Worm (Caenorhabditis elegans) whole organism, L4 larva: ENCODE measurements around the gene F40G9.6.

Experiments
- F26F4.8 ChIP-seq: fragments of 200-800 bp; sonication (Bioruptor generic); conservative IDR thresholded peaks from 2 replicates; pipeline ENCODE4 v1.3.6; 2022; ENCODE audit warnings: missing genetic modification characterization, missing compliant biosample characterization
- ZK337.2 ChIP-seq: fragments of 200-800 bp; sonication (Bioruptor generic); IDR thresholded peaks from 2 replicates; pipeline ENCODE4 v1.3.6; 2022; ENCODE audit warnings: missing genetic modification reagents, missing genetic modification characterization, missing compliant biosample characterization
- aha-1 ChIP-seq: fragments of 150-350 bp; peaks from one replicate; lab custom pipeline; 2014; ENCODE audit warnings: missing biosample characterization, missing genetic modification characterization
- ceh-28 ChIP-seq: fragments of 150-350 bp; optimal IDR thresholded peaks from 2 replicates; lab custom pipeline; 2014; ENCODE audit warnings: missing biosample characterization, missing genetic modification reagents, missing genetic modification characterization
- daf-12 ChIP-seq: fragments of 150-350 bp; optimal IDR thresholded peaks from 2 replicates; lab custom pipeline; 2014; ENCODE audit warnings: missing biosample characterization, missing genetic modification reagents, missing genetic modification characterization
- daf-8 ChIP-seq: fragments of 200-800 bp; sonication (Bioruptor generic); IDR thresholded peaks from 2 replicates; pipeline ENCODE4 v1.3.6; 2022; ENCODE audit warnings: missing genetic modification characterization, missing compliant biosample characterization
- dmd-8 ChIP-seq: fragments of 200-800 bp; sonication (Bioruptor generic); IDR thresholded peaks from 2 replicates; pipeline ENCODE4 v1.3.6; 2022; ENCODE audit warnings: missing genetic modification characterization, missing compliant biosample characterization
- dmd-9 ChIP-seq: fragments of 200-800 bp; sonication (Bioruptor generic); IDR thresholded peaks from 2 replicates; pipeline ENCODE4 v1.3.6; 2022; ENCODE audit warnings: missing genetic modification reagents, missing genetic modification characterization, missing compliant biosample characterization
- hif-1 ChIP-seq, 2 experiments: sonication (generic microtip); optimal IDR thresholded peaks; 2 replicates each; lab custom pipeline; 2016 to 2017; ENCODE audit warnings: missing compliant biosample characterization in 2 of 2, missing genetic modification characterization in 2 of 2, missing genetic modification reagents in 2 of 2, missing genotype in 2 of 2, mild to moderate bottlenecking in 1 of 2
- hlh-11 ChIP-seq: fragments of 200-800 bp; sonication (Bioruptor generic); optimal IDR thresholded peaks from 2 replicates; lab custom pipeline; 2018; ENCODE audit warnings: mild to moderate bottlenecking, missing genetic modification characterization, missing compliant biosample characterization
- hmg-1.1 ChIP-seq: fragments of 200-800 bp; sonication (Bioruptor generic); IDR thresholded peaks from 2 replicates; pipeline ENCODE4 v1.3.6; 2022; ENCODE audit warnings: missing genetic modification reagents, missing genetic modification characterization, missing compliant biosample characterization
- jun-1 ChIP-seq: fragments of 150-350 bp; optimal IDR thresholded peaks from 2 replicates; lab custom pipeline; 2014; ENCODE audit warnings: missing biosample characterization, missing genetic modification reagents, missing genetic modification characterization
- lim-7 ChIP-seq: fragments of 200-800 bp; sonication (Bioruptor generic); IDR thresholded peaks from 2 replicates; pipeline ENCODE4 v1.3.6; 2022; ENCODE audit warnings: missing genetic modification characterization, missing compliant biosample characterization
- lin-15B ChIP-seq: fragments of 150-350 bp; sonication (generic microtip); optimal IDR thresholded peaks from 3 replicates; lab custom pipeline; 2014; ENCODE audit warnings: missing biosample characterization, missing genetic modification characterization
- lin-39 ChIP-seq: fragments of 150-350 bp; optimal IDR thresholded peaks from 2 replicates; lab custom pipeline; 2014; ENCODE audit warnings: missing biosample characterization, missing genetic modification reagents, missing genetic modification characterization
- madf-5 ChIP-seq, 2 experiments: fragments of 200-800 bp; sonication (Bioruptor generic); IDR thresholded peaks; 2 replicates each; pipeline ENCODE4 v1.3.6; 2022; ENCODE audit warnings: missing compliant biosample characterization in 2 of 2, missing genetic modification characterization in 2 of 2
- mep-1 ChIP-seq: fragments of 150-350 bp; sonication (generic microtip); optimal IDR thresholded peaks from 3 replicates; lab custom pipeline; 2014; ENCODE audit warnings: missing biosample characterization, missing genetic modification characterization
- nhr-102 ChIP-seq: sonication (generic microtip); optimal IDR thresholded peaks from 2 replicates; lab custom pipeline; 2016; ENCODE audit warnings: mild to moderate bottlenecking, missing genetic modification characterization, moderate library complexity, missing compliant biosample characterization
- nhr-11 ChIP-seq: fragments of 150-350 bp; optimal IDR thresholded peaks from 2 replicates; lab custom pipeline; 2014; ENCODE audit warnings: missing biosample characterization, missing genetic modification characterization
- nhr-28 ChIP-seq: fragments of 150-350 bp; optimal IDR thresholded peaks from 2 replicates; lab custom pipeline; 2014; ENCODE audit warnings: missing biosample characterization, missing genetic modification characterization
- nhr-6 ChIP-seq: fragments of 150-350 bp; optimal IDR thresholded peaks from 2 replicates; lab custom pipeline; 2014; ENCODE audit warnings: missing biosample characterization, missing genetic modification characterization
- nhr-77 ChIP-seq: fragments of 150-350 bp; optimal IDR thresholded peaks from 2 replicates; lab custom pipeline; 2014; ENCODE audit warnings: missing biosample characterization, missing genetic modification characterization
- php-3 ChIP-seq: fragments of 200-800 bp; sonication (Bioruptor generic); IDR thresholded peaks from 2 replicates; pipeline ENCODE4 v1.3.6; 2022; ENCODE audit warnings: missing genetic modification reagents, missing genetic modification characterization, missing compliant biosample characterization
- pqm-1 ChIP-seq: sonication (generic microtip); optimal IDR thresholded peaks from 2 replicates; lab custom pipeline; 2017; ENCODE audit warnings: missing biosample characterization, missing genetic modification characterization
- saeg-2 ChIP-seq: fragments of 200-800 bp; sonication (Bioruptor generic); IDR thresholded peaks from 2 replicates; pipeline ENCODE4 v1.3.6; 2022; ENCODE audit warnings: missing genetic modification reagents, missing genetic modification characterization, missing compliant biosample characterization
- sdz-12 ChIP-seq: fragments of 200-800 bp; sonication (Bioruptor generic); optimal IDR thresholded peaks from 2 replicates; lab custom pipeline; 2018; ENCODE audit warnings: mild to moderate bottlenecking, missing genetic modification characterization, missing compliant biosample characterization
- set-16 ChIP-seq: fragments of 200-800 bp; sonication (Bioruptor generic); IDR thresholded peaks from 2 replicates; pipeline ENCODE4 v1.3.6; 2022; ENCODE audit warnings: missing genetic modification reagents, missing genetic modification characterization, missing compliant biosample characterization
- spr-1 ChIP-seq: sonication (generic microtip); optimal IDR thresholded peaks from 2 replicates; lab custom pipeline; 2016; ENCODE audit warnings: mild to moderate bottlenecking, missing genetic modification characterization, missing compliant biosample characterization
- spr-3 ChIP-seq: fragments of 200-800 bp; sonication (Bioruptor generic); optimal IDR thresholded peaks from 2 replicates; lab custom pipeline; 2018; ENCODE audit warnings: mild to moderate bottlenecking, missing genetic modification characterization, missing compliant biosample characterization
- unc-130 ChIP-seq: sonication (generic microtip); optimal IDR thresholded peaks from 2 replicates; lab custom pipeline; 2016; ENCODE audit warnings: missing genetic modification reagents, missing genetic modification characterization, missing compliant biosample characterization
- unc-39 ChIP-seq: sonication (generic microtip); optimal IDR thresholded peaks from 2 replicates; lab custom pipeline; 2017; ENCODE audit warnings: missing biosample characterization, missing genetic modification characterization
- zfp-2 ChIP-seq: sonication (generic microtip); optimal IDR thresholded peaks from 2 replicates; lab custom pipeline; 2016; ENCODE audit warnings: mild to moderate bottlenecking, missing genetic modification characterization, missing compliant biosample characterization

F40G9.6 gene

DNA sequence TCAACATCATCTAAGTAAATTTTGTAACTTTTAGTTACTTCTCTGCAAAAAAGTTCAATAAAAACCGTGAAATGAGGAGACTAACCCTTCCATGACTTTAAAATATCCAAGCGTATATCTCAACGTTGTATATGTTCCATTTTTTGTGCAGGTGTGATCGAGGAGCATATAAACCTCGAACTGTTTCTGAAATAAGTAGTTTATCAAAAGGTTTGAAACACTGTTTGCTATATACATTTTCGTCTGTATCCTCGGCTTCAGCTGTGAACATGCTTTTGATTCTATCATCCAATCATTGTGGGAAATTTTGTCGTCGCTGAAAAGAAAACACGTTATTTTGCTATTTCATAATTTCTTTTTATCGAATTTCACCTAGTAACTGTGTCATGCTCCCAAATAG, 1.6 kb downstream of the F40G9.6 start, which contains the start of gene F40G9.5:
Gene F40G9.5 (plus strand): TSS at position 301 of the 400 bp plus-strand sequence.
- TF ChIP-seq mep-1 (tag; lab: Kevin White, UChicago), result no peak
- TF ChIP-seq lin-15B, result no peak
- TF ChIP-seq spr-3 (GFP tag; lab: Kevin White, UChicago), result no peak
- TF ChIP-seq php-3, result no peak
- no peak for TF ChIP-seq daf-12
- no peak for TF ChIP-seq lin-39 (tag; lab: Kevin White, UChicago)
- TF ChIP-seq jun-1 (tag; lab: Kevin White, UChicago), result no peak
- TF ChIP-seq zfp-2 (tag; lab: Kevin White, UChicago), result no peak
- TF ChIP-seq ZK337.2, result no peak
- no peak for TF ChIP-seq spr-1 (tag; lab: Kevin White, UChicago)
- TF ChIP-seq hif-1 (tag; optimal IDR thresholded peaks at IDR 0.05; lab: Kevin White, UChicago), result no peak
- no peak for TF ChIP-seq aha-1 (tag; lab: Kevin White, UChicago)
- TF ChIP-seq nhr-6, result no peak
- no peak for TF ChIP-seq hlh-11 (tag; lab: Kevin White, UChicago)
- TF ChIP-seq daf-8 (GFP tag; lab: Robert Waterston, UW), result no peak
- TF ChIP-seq nhr-102 (tag; lab: Kevin White, UChicago), result no peak
- TF ChIP-seq nhr-11 (tag; lab: Kevin White, UChicago), result no peak
- no peak for TF ChIP-seq dmd-8 (GFP tag; lab: Robert Waterston, UW)
- no peak for TF ChIP-seq unc-130

DNA sequence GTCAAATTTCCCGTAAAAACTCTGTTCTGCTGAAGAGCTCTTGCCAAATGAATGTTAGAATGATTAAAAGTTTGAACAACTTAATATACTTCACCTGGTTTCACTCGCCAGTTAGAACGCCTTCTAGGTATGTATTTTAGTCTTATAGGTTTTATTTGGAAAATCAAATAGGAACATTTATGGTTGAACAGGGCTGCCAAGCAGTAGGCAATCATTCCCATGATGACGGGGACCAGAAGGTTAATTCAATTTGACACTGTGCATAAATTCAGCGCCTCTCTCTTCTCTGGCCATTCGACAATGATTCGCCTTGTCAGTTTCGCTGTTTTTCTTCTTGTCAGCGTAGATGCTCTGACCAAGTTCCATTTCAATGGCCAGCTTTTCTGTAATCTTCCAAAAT, 2.7 kb downstream of the F40G9.6 start, which contains the start of gene F40G9.15:
Gene F40G9.15 (plus strand): TSS at position 301 of the 400 bp plus-strand sequence.
- 0 out of 4 replicates have a peak, but pooled peaks of 1 of the 2 experiments have one; percentile 44 for TF ChIP-seq madf-5 (GFP tag; IDR thresholded peaks at IDR 0.05; lab: Robert Waterston, UW)
- TF ChIP-seq saeg-2 (GFP tag; lab: Robert Waterston, UW), result no peak

DNA sequence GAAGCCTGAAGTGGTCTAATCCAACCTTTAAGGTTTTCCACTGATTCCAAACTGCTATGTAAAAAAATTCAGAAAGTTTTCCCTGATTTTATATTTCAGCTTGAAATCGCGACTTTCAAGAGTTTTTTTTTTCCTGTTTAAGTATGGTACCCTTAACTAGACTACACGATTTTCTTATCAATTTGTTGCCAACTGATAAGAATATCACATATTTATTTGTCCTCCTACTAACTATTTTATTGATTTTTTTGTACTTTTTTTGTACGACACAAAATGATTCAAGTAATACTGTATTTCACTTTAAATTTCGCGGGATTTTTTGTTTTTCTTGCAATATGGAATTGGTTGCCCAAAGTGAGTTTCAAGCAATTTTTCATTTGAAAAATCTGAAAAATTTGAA, 3.7 kb downstream of the F40G9.6 start:
- TF ChIP-seq dmd-9 (GFP tag; lab: Robert Waterston, UW), result no peak
- TF ChIP-seq lim-7 (GFP tag; lab: Robert Waterston, UW), result no peak
- no peak for TF ChIP-seq lin-15B
- peak; percentile 69 for TF ChIP-seq nhr-28
- peak; percentile 53 for TF ChIP-seq nhr-77
- TF ChIP-seq ceh-28 (tag; lab: Kevin White, UChicago), result no peak
- TF ChIP-seq F26F4.8 (GFP tag; lab: Robert Waterston, UW), result no peak
- TF ChIP-seq unc-39 (tag; lab: Kevin White, UChicago), result no peak
- peak; percentile 36 for TF ChIP-seq pqm-1 (tag; lab: Kevin White, UChicago)

DNA sequence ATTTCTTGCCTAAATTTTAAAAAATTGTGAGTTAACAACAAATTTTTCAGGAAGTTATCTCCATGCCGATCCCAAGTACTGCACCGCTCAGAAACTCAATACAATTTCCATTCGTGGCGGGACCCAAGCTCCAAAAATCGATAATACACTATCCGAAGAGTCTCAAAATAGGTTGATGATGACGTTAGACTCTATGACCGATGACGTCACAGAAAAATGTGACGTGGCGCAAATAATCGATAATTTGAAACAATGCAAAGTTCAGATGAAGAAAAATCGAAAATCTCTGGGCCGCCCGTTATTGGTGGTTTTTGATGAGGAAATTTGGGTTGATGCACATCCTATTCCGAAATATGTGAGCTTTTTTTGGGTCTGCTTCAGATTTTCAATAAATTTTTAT, 5.0 kb downstream of the F40G9.6 start:
- TF ChIP-seq ceh-28 (tag; lab: Kevin White, UChicago), result peak; percentile 24
- TF ChIP-seq hmg-1.1, result no peak

DNA sequence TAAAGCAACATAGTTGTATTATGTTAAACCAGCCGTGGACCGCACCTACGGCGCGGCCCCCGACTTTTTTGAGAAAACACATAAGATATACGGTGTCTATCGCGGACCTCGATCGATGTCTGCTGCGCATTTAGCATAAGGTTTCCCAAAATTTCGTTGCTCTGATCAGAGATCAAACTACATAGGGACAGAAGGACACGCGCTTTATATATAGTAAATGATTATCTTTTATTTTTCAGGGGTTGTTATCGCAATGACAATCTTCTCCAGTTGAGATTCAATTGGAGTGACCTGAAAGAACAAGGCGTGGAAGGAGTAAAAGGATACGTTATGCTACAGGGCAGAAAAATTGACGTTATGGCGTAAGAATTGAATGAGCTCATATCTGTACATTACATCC, 6.6 kb downstream of the F40G9.6 start:
- peak; percentile 26 for TF ChIP-seq aha-1 (tag; lab: Kevin White, UChicago)

ce11 chrIII:187829-188228, 8.5 kb downstream of the F40G9.6 start, which contains the start of gene mxl-2:
Gene mxl-2 (minus strand): TSS chrIII:188131.
- TF ChIP-seq set-16, result peak; percentile 75
- no peak for TF ChIP-seq sdz-12 (GFP tag; lab: Kevin White, UChicago)
- TF ChIP-seq, all 104 proteins: peak for 1
